Worm (Caenorhabditis elegans) whole organism, L4 larva: Measurements from ENCODE around the gene F13E6.2.

Source experiments
- arid-1 ChIP-seq: fragments of 200-800 bp; sonication (Bioruptor generic); conservative IDR thresholded peaks from 2 replicates; pipeline ENCODE4 v1.3.6; 2022; ENCODE audit warnings: missing genetic modification reagents, missing genetic modification characterization, missing compliant biosample characterization
- hif-1 ChIP-seq, 2 experiments: sonication (generic microtip); optimal IDR thresholded peaks; 2 replicates each; lab custom pipeline; 2016 to 2017; ENCODE audit warnings: missing compliant biosample characterization in 2 of 2, missing genetic modification characterization in 2 of 2, missing genetic modification reagents in 2 of 2, missing genotype in 2 of 2, mild to moderate bottlenecking in 1 of 2
- lin-29 ChIP-seq: fragments of 200-800 bp; sonication (Bioruptor generic); IDR thresholded peaks from 2 replicates; pipeline ENCODE4 v1.3.6; 2022; ENCODE audit warnings: missing genetic modification reagents, missing genetic modification characterization, missing compliant biosample characterization
- tra-1 ChIP-seq: fragments of 200-800 bp; sonication (Bioruptor generic); IDR thresholded peaks from 2 replicates; pipeline ENCODE4 v1.3.6; 2022; ENCODE audit warnings: missing genetic modification reagents, missing genetic modification characterization, missing compliant biosample characterization

DNA sequence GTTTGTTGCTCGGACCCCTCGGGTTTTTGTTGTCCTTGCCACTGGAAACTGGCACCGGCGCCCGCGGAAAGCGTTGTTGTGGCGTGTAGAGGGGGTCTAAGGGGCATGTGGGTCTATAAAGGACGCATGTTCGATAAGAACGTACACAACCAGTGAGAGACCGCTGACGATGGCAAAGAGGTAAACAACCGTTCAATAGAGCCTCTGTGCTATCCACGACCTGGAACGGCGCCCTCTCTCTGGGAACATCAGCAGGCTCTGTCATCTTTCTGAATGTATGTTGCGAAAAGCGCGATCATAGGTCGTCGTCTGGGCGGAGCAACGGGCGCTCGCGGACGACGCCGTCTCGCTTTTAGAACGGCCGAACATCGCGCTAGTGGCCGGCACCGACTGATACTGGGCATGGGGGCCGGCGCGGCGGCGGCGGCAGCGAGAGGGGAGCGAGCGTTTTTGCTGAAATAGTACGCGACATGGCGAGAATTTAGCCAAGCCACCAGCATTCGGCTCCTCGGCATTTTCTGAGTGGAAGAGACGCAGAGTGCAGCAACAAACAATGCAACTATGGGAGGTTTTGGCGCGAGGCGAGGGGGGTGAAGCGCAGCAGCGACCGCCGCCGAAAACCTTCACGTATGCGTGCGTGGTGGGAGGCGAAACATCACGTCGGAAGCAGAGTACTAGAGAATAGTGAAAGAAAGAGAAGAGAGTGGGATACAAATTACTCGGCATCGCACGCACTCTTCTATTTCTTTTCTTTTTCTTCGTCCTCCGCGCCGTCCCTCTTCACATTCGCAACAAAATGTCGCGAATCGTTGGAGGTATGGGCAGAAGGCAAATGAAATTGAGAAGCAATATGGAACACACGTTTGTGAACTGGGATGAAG lies 36.8 kb downstream of the F13E6.2 start:
- TF ChIP-seq lin-29 (GFP tag; lab: Robert Waterston, UW) (no peak), hif-1 (tag; optimal IDR thresholded peaks at IDR 0.05; lab: Kevin White, UChicago) (peak; percentile 27 to 91), tra-1 (GFP tag; lab: Robert Waterston, UW) (peak; percentile 89), arid-1 (GFP tag; lab: Robert Waterston, UW) (peak; percentile 54; the same call in 1 of the 2 replicates)
